Worm (Caenorhabditis elegans) whole organism, L3 larva: ENCODE measurements around the gene mtm-6.
A peak's percentile ranks its signal among the peaks of the same experiment; 100 is the strongest.

Experiments used
- R02D3.7 ChIP-seq: fragments of 150-350 bp; optimal IDR thresholded peaks from 2 replicates; lab custom pipeline; 2014; ENCODE audit warnings: missing biosample characterization, missing genetic modification characterization
- ZK546.5 ChIP-seq: sonication (generic microtip); optimal IDR thresholded peaks from 2 replicates; lab custom pipeline; 2017; ENCODE audit warnings: missing biosample characterization, missing genetic modification characterization
- aly-2 ChIP-seq: fragments of 150-350 bp; optimal IDR thresholded peaks from 2 replicates; lab custom pipeline; 2014; ENCODE audit warnings: missing biosample characterization, missing genetic modification characterization
- ama-1 ChIP-seq: fragments of 150-350 bp; optimal IDR thresholded peaks from 2 replicates; lab custom pipeline; 2018
- ceh-82 ChIP-seq: fragments of 150-350 bp; optimal IDR thresholded peaks from 2 replicates; lab custom pipeline; 2014; ENCODE audit warnings: missing biosample characterization, missing genetic modification characterization
- ceh-9 ChIP-seq: sonication (generic microtip); optimal IDR thresholded peaks from 2 replicates; lab custom pipeline; 2018; ENCODE audit warnings: missing biosample characterization, missing genetic modification characterization
- daf-12 ChIP-seq: fragments of 150-350 bp; optimal IDR thresholded peaks from 2 replicates; lab custom pipeline; 2014; ENCODE audit warnings: missing biosample characterization, missing genetic modification reagents, missing genetic modification characterization
- egl-5 ChIP-seq: fragments of 150-350 bp; optimal IDR thresholded peaks from 2 replicates; lab custom pipeline; 2017; ENCODE audit warnings: missing biosample characterization, missing genetic modification reagents, missing genetic modification characterization, inconsistent platforms
- elt-1 ChIP-seq: fragments of 150-350 bp; optimal IDR thresholded peaks from 2 replicates; lab custom pipeline; 2014; ENCODE audit warnings: missing biosample characterization, missing genetic modification characterization
- elt-3 ChIP-seq, 3 experiments: fragments of 150-350 bp in 1 of 3; sonication (generic microtip) in 2 of 3; optimal IDR thresholded peaks; 2 replicates in 2 of 3; 4 replicates in 1 of 3; lab custom pipeline; 2014 to 2017; ENCODE audit warnings: missing biosample characterization in 3 of 3, missing genetic modification characterization in 3 of 3
- eor-1 ChIP-seq, 2 experiments: fragments of 150-350 bp; optimal IDR thresholded peaks; 2 replicates each; lab custom pipeline; 2014 to 2018; ENCODE audit warnings: missing biosample characterization in 2 of 2, missing genetic modification characterization in 2 of 2
- fkh-10 ChIP-seq: sonication (generic microtip); optimal IDR thresholded peaks from 2 replicates; lab custom pipeline; 2017; ENCODE audit warnings: missing biosample characterization, missing genetic modification reagents, missing genetic modification characterization
- fkh-2 ChIP-seq: fragments of 150-350 bp; optimal IDR thresholded peaks from 2 replicates; lab custom pipeline; 2014; ENCODE audit warnings: missing biosample characterization, missing genetic modification reagents, missing genetic modification characterization
- fos-1 ChIP-seq: fragments of 150-350 bp; optimal IDR thresholded peaks from 2 replicates; lab custom pipeline; 2014; ENCODE audit warnings: missing biosample characterization, missing genetic modification characterization
- hmg-11 ChIP-seq: sonication (generic microtip); optimal IDR thresholded peaks from 2 replicates; lab custom pipeline; 2016; ENCODE audit warnings: missing genetic modification characterization, missing compliant biosample characterization
- jun-1 ChIP-seq: fragments of 150-350 bp; optimal IDR thresholded peaks from 2 replicates; lab custom pipeline; 2014; ENCODE audit warnings: missing biosample characterization, missing genetic modification reagents, missing genetic modification characterization
- lin-15B ChIP-seq: fragments of 150-350 bp; optimal IDR thresholded peaks from 2 replicates; lab custom pipeline; 2014; ENCODE audit warnings: missing biosample characterization, missing genetic modification characterization
- mdl-1 ChIP-seq: fragments of 150-350 bp; optimal IDR thresholded peaks from 2 replicates; lab custom pipeline; 2014; ENCODE audit warnings: missing biosample characterization, missing genetic modification characterization
- mml-1 ChIP-seq: fragments of 150-350 bp; sonication (generic microtip); optimal IDR thresholded peaks from 3 replicates; lab custom pipeline; 2014; ENCODE audit warnings: missing biosample characterization, missing genetic modification characterization
- nhr-11 ChIP-seq: fragments of 150-350 bp; optimal IDR thresholded peaks from 2 replicates; lab custom pipeline; 2014; ENCODE audit warnings: missing biosample characterization, missing genetic modification characterization
- nhr-12 ChIP-seq: fragments of 150-350 bp; optimal IDR thresholded peaks from 2 replicates; lab custom pipeline; 2014; ENCODE audit warnings: missing biosample characterization, missing genetic modification characterization
- nhr-23 ChIP-seq: fragments of 150-350 bp; optimal IDR thresholded peaks from 2 replicates; lab custom pipeline; 2014; ENCODE audit warnings: missing biosample characterization, missing genetic modification reagents, missing genetic modification characterization
- nhr-25 ChIP-seq: sonication (generic microtip); optimal IDR thresholded peaks from 2 replicates; lab custom pipeline; 2017; ENCODE audit warnings: missing biosample characterization, missing genetic modification characterization
- nhr-28 ChIP-seq: fragments of 150-350 bp; optimal IDR thresholded peaks from 2 replicates; lab custom pipeline; 2014; ENCODE audit warnings: missing biosample characterization, missing genetic modification characterization
- nhr-43 ChIP-seq: sonication (generic microtip); optimal IDR thresholded peaks from 2 replicates; lab custom pipeline; 2016; ENCODE audit warnings: mild to moderate bottlenecking, missing genetic modification characterization, missing compliant biosample characterization; ENCODE audit not compliant: poor library complexity, severe bottlenecking
- nhr-77 ChIP-seq: fragments of 150-350 bp; optimal IDR thresholded peaks from 2 replicates; lab custom pipeline; 2014; ENCODE audit warnings: missing biosample characterization, missing genetic modification characterization
- pha-4 ChIP-seq: fragments of 150-350 bp; optimal IDR thresholded peaks from 2 replicates; lab custom pipeline; 2014; ENCODE audit warnings: missing biosample characterization, missing genetic modification reagents, missing genetic modification characterization
- pqm-1 ChIP-seq: fragments of 150-350 bp; optimal IDR thresholded peaks from 2 replicates; lab custom pipeline; 2017; ENCODE audit warnings: missing biosample characterization, missing genetic modification characterization, inconsistent platforms
- sea-2 ChIP-seq: fragments of 150-350 bp; sonication (generic microtip); optimal IDR thresholded peaks from 4 replicates; lab custom pipeline; 2014; ENCODE audit warnings: missing biosample characterization, missing genetic modification reagents, missing genetic modification characterization
- tbx-2 ChIP-seq: sonication (generic microtip); optimal IDR thresholded peaks from 2 replicates; lab custom pipeline; 2016; ENCODE audit warnings: mild to moderate bottlenecking, missing genetic modification characterization, missing compliant biosample characterization
- unc-39 ChIP-seq: sonication (generic microtip); optimal IDR thresholded peaks from 4 replicates; lab custom pipeline; 2017; ENCODE audit warnings: missing biosample characterization, missing genetic modification characterization
- zag-1 ChIP-seq: fragments of 150-350 bp; optimal IDR thresholded peaks from 2 replicates; lab custom pipeline; 2014; ENCODE audit warnings: missing biosample characterization, missing genetic modification characterization
- ztf-11 ChIP-seq: fragments of 150-350 bp; optimal IDR thresholded peaks from 2 replicates; lab custom pipeline; 2014; ENCODE audit warnings: missing biosample characterization, missing genetic modification characterization

The mtm-6 gene

DNA sequence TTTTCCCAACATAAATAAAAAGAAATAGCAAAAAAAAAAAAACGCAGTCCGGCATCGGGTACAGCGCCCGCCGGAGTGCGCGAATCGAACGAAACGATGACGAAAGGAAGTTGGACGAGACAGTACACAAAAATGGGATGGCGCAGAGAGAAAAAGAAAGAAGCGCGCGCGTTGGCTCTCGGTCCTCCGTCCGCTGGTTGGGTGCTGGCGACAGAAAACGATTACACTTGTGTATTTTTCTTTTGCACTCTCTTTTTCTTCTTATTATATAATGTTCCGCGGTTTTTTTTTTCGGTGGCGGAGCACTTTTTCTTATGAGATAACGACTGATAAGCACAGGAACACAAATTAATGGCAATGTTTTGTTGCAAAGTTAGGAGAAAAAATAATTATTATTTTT lies 30.4 kb downstream of the mtm-6 start (continued):
- TF ChIP-seq lin-15B (tag; lab: Kevin White, UChicago) (peak; percentile 27), fkh-2 (tag; lab: Kevin White, UChicago) (no peak), elt-1 (tag; lab: Kevin White, UChicago) (no peak), R02D3.7 (tag; lab: Kevin White, UChicago) (no peak)

DNA sequence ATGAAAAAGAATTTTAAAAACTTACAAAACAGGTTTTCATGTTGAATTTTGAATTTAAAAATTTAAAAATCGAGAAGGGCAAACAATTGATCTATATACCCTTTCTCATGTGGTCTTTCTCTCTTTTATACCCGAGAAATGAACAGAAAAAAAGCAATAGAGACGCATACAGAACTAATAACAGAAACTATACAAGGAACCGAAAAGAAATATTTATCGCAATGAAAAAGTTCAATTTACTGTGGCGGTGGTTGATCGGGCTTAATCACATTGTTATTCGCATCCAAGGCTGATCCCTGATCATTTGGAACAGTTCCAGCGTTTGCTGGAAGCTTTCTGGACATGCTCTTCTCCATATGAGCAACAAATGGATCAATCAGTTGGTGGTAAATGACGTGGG lies 31.4 kb downstream of the mtm-6 start, which contains the start of gene T03F6.10:
T03F6.10 (minus strand) TSS at position 101 of the 400 bp plus-strand sequence.
- TF ChIP-seq eor-1 (tag; optimal IDR thresholded peaks at IDR 0.05; lab: Kevin White, UChicago) (no peak), ama-1 (lab: Kevin White, UChicago) (no peak), elt-3 (tag; optimal IDR thresholded peaks at IDR 0.05; lab: Kevin White, UChicago) (no peak), nhr-23 (no peak), nhr-28 (tag; lab: Kevin White, UChicago) (no peak), pha-4 (tag; lab: Kevin White, UChicago) (no peak), pqm-1 (tag; lab: Kevin White, UChicago) (no peak), zag-1 (tag; lab: Kevin White, UChicago) (no peak), fos-1 (no peak), ceh-9 (tag; lab: Kevin White, UChicago) (no peak), fkh-10 (GFP tag; lab: Kevin White, UChicago) (no peak), nhr-25 (tag; lab: Kevin White, UChicago) (no peak), aly-2 (no peak), mml-1 (tag; lab: Kevin White, UChicago) (no peak), ztf-11 (no peak), sea-2 (GFP tag; lab: Kevin White, UChicago) (no peak), tbx-2 (tag; lab: Kevin White, UChicago) (no peak), ZK546.5 (tag; lab: Kevin White, UChicago) (no peak), hmg-11 (no peak), nhr-12 (tag; lab: Kevin White, UChicago) (no peak)

DNA sequence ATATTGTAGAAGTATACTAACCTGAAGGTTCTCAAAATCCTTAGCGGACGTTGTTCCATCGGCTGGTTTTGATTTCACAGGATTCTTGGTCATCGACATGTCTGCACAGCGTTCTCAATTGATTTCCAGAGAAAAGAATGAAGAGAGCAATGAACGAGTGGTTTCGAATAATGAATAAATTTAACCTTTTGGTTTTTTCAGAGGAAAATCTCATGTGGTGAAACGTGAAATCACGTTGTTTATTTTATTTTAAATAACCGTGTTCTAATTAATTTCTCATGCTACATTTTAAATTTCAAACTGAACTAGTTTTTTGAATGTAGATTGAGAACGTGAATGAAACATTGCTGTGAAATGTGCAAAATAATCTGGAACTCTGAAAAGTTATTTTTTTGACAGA lies 33.3 kb downstream of the mtm-6 start, which contains the start of gene T03F6.6:
T03F6.6 (minus strand) TSS at position 101 of the 400 bp plus-strand sequence.
- TF ChIP-seq lin-15B (tag; lab: Kevin White, UChicago): no peak
- no peak for TF ChIP-seq nhr-12 (tag; lab: Kevin White, UChicago)
- TF ChIP-seq nhr-43: no peak
- no peak for TF ChIP-seq mml-1 (tag; lab: Kevin White, UChicago)
- no peak for TF ChIP-seq nhr-11 (tag; lab: Kevin White, UChicago)
- TF ChIP-seq jun-1 (tag; lab: Kevin White, UChicago): no peak
- TF ChIP-seq aly-2: no peak
- no peak for TF ChIP-seq zag-1 (tag; lab: Kevin White, UChicago)
- TF ChIP-seq unc-39 (tag; lab: Kevin White, UChicago): no peak
- no peak for TF ChIP-seq egl-5 (tag; lab: Kevin White, UChicago)

DNA sequence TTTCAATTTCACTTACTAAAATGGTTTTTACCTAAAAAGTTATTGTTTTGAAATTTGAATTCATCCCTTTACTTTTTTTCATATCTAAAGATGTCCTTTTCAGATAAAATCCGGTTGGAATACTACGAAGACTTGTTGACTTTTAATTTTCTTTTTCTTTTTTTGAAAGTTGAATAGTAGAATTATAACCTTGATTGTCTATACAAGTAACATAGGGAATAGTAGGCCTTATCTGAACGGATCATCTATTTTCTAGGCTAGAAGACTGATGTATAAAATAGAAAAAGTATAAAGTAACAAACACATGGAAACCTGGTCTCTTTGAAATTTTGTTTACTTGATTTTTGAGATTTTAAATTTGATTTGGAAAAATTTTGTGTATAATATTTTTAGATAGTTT lies 34.0 kb downstream of the mtm-6 start:
- TF ChIP-seq unc-39 (tag; lab: Kevin White, UChicago) (no peak), elt-1 (tag; lab: Kevin White, UChicago) (peak; percentile 96)
- TF ChIP-seq, all 47 proteins: peak for 1

DNA sequence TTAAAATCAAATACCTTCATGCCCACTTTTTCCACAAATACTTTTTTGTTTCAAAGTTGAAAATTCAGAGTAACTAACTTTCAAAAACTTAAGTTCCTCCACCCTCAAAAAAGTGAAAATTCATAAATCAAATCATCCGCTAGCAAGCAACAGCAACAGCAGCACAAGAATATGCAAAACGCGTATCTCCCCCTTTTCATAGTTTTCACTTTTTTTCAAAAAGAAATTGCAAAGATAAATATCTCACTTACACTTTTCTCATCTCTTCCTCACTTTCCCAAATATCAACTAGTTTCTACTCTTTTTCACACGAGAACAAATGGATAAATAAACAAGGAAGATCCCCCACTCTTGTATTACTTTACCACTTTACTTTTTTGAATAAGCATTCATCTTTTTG lies 34.8 kb downstream of the mtm-6 start:
- TF ChIP-seq nhr-77 (tag; lab: Kevin White, UChicago): no peak
- peak; percentile 7 for TF ChIP-seq pha-4 (tag; lab: Kevin White, UChicago)

DNA sequence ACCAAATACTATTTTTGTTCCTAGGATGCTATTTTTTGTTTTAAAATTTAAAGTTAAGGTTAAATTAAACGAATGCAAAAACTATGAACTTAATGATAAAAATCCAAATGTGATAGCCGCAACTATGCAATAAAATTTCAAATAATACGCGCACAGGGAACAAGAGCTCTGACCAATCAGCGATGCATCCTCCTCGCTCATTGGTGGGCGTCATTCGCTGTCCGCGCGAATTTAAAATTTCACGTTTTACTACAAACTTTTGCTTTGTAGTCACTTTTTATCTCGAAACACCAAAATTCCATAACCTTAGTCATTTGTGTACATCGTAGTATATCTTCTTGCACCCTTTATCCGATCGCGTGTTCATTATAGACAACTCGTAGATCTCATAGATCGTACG lies 36.3 kb downstream of the mtm-6 start:
- TF ChIP-seq ceh-82 (tag; lab: Kevin White, UChicago): no peak
- no peak for TF ChIP-seq daf-12
- no peak for TF ChIP-seq unc-39 (tag; lab: Kevin White, UChicago)
- no peak for TF ChIP-seq mdl-1 (tag; lab: Kevin White, UChicago)
- TF ChIP-seq, all 47 proteins: peak for 0
